Fruit fly (Drosophila melanogaster) whole organism, wandering third instar larva: ENCODE data around the gene CG18754.

ENCODE experiments used
- Abd-B ChIP-seq: fragments of >200 bp; optimal IDR thresholded peaks from 2 replicates; lab custom pipeline; 2017; ENCODE audit warnings: missing biosample characterization, missing genetic modification characterization
- CrebA ChIP-seq: fragments of 200-800 bp; sonication (Bioruptor generic); optimal IDR thresholded peaks from 2 replicates; lab custom pipeline; 2016; ENCODE audit warnings: missing biosample characterization, mild to moderate bottlenecking, missing genetic modification characterization, borderline replicate concordance
- Hnf4 ChIP-seq: fragments of 200-800 bp; sonication (Bioruptor generic); optimal IDR thresholded peaks from 2 replicates; lab custom pipeline; 2016; ENCODE audit warnings: missing biosample characterization, mild to moderate bottlenecking, missing genetic modification characterization
- N ChIP-seq: fragments of >200 bp; optimal IDR thresholded peaks from 2 replicates; lab custom pipeline; 2018; ENCODE audit warnings: missing biosample characterization, missing external identifiers, missing genetic modification characterization
- OdsH ChIP-seq: fragments of 200-800 bp; sonication (Bioruptor generic); optimal IDR thresholded peaks from 2 replicates; lab custom pipeline; 2016; ENCODE audit warnings: missing biosample characterization, mild to moderate bottlenecking, missing genetic modification characterization
- dmrt93B ChIP-seq: fragments of 200-800 bp; sonication (Bioruptor generic); optimal IDR thresholded peaks from 2 replicates; lab custom pipeline; 2018; ENCODE audit warnings: missing biosample characterization, mild to moderate bottlenecking, missing genetic modification characterization
- fru ChIP-seq: fragments of 200-800 bp; sonication (Bioruptor generic); optimal IDR thresholded peaks from 3 replicates; lab custom pipeline; 2016; ENCODE audit warnings: missing biosample characterization, mild to moderate bottlenecking, missing genetic modification characterization
- h ChIP-seq: fragments of 200-800 bp; sonication (Bioruptor generic); optimal IDR thresholded peaks from 3 replicates; lab custom pipeline; 2016; ENCODE audit warnings: missing biosample characterization, mild to moderate bottlenecking, missing genetic modification characterization
- woc ChIP-seq: sonication (Bioruptor generic); optimal IDR thresholded peaks from 2 replicates; lab custom pipeline; 2016; ENCODE audit warnings: missing biosample characterization, mild to moderate bottlenecking, missing genetic modification characterization

- TF ChIP-seq CrebA (GFP tag; lab: Kevin White, UChicago) (no peak), h (GFP tag; lab: Kevin White, UChicago) (no peak), Abd-B (GFP tag; lab: Kevin White, UChicago) (no peak), OdsH (GFP tag; lab: Kevin White, UChicago) (no peak), dmrt93B (GFP tag; lab: Kevin White, UChicago) (no peak), Hnf4 (GFP tag; lab: Kevin White, UChicago) (no peak), woc (GFP tag; lab: Kevin White, UChicago) (no peak), N (GFP tag; lab: Kevin White, UChicago) (no peak), fru (no peak)
Observed at dm6 chr3R:23642836-23643235, 41.0 kb upstream of the CG18754 start.
